In the genomic region with DNA sequence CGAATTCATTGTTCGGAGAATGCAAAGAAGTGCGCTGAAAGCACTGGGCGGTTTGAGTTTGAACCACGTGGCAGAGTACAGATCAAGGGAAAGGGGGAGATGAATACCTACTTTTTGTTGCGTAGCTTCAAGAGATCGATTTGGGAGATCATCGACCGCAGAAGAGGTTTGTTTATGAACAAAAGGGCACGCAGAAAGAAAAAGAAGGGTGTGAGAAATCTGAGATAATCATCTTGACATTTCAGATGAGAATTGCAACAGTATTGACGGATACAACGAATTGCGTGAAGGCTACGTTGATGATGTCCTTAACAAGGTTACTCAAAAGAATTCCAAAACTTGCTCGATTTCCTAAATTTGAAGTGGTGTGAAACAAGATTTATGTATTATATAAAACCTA, we compare ENCODE assay signal across 4 worm cellular contexts.
TF ChIP-seq lines count a peak whose summit lies in the region.

No protein-coding gene starts in this region.

TF ChIP-seq in whole organism, L1 larva, 84 proteins besides CTCF, POLR2A, EP300 and RAD21:
- TF ChIP-seq rnt-1 (tag; optimal IDR thresholded peaks at IDR 0.05; lab: Kevin White, UChicago), result peak; percentile 17
- TF ChIP-seq snu-23 (GFP tag; optimal IDR thresholded peaks at IDR 0.05; lab: Kevin White, UChicago), result peak; percentile 11
- TF ChIP-seq lin-14 (GFP tag; optimal IDR thresholded peaks at IDR 0.05; lab: Kevin White, UChicago), result peak; percentile 37
- peak; percentile 62 for TF ChIP-seq nhr-85 (tag; lab: Kevin White, UChicago)
- no peak for TF ChIP-seq hpl-2 (GFP tag; optimal IDR thresholded peaks at IDR 0.05; lab: Kevin White, UChicago)
- no peak for TF ChIP-seq sox-4 (tag; optimal IDR thresholded peaks at IDR 0.05; lab: Kevin White, UChicago)
- TF ChIP-seq fkh-8 (tag; optimal IDR thresholded peaks at IDR 0.05; lab: Kevin White, UChicago), result no peak
- TF ChIP-seq isw-1 (GFP tag; IDR thresholded peaks at IDR 0.05; lab: Robert Waterston, UW), result no peak
- TF ChIP-seq unc-98 (GFP tag; IDR thresholded peaks at IDR 0.05; lab: Robert Waterston, UW), result no peak

TF ChIP-seq in whole organism, L2 larva, 48 proteins besides CTCF, POLR2A, EP300 and RAD21:
- TF ChIP-seq egl-27 (tag; optimal IDR thresholded peaks at IDR 0.05; lab: Kevin White, UChicago), result peak; percentile 14
- TF ChIP-seq sma-3 (GFP tag; optimal IDR thresholded peaks at IDR 0.05; lab: Kevin White, UChicago), result peak; percentile 87
- TF ChIP-seq ztf-1 (GFP tag; conservative IDR thresholded peaks at IDR 0.05; lab: Robert Waterston, UW), result no peak

TF ChIP-seq in whole organism, L3 larva, 47 proteins besides CTCF, POLR2A, EP300 and RAD21:
- no peak for TF ChIP-seq egl-27 (tag; optimal IDR thresholded peaks at IDR 0.05; lab: Kevin White, UChicago)
- TF ChIP-seq tbx-2 (tag; optimal IDR thresholded peaks at IDR 0.05; lab: Kevin White, UChicago), result no peak
- no peak for TF ChIP-seq eor-1 (tag; optimal IDR thresholded peaks at IDR 0.05; lab: Kevin White, UChicago)
- TF ChIP-seq mdl-1 (tag; optimal IDR thresholded peaks at IDR 0.05; lab: Kevin White, UChicago), result no peak
- TF ChIP-seq nhr-77 (tag; optimal IDR thresholded peaks at IDR 0.05; lab: Kevin White, UChicago), result no peak
- TF ChIP-seq elt-1 (tag; optimal IDR thresholded peaks at IDR 0.05; lab: Kevin White, UChicago), result peak; percentile 67
- no peak for TF ChIP-seq R02D3.7 (tag; optimal IDR thresholded peaks at IDR 0.05; lab: Kevin White, UChicago)
- peak; percentile 58 for TF ChIP-seq nhr-25 (tag; optimal IDR thresholded peaks at IDR 0.05; lab: Kevin White, UChicago)
- TF ChIP-seq hmg-11 (tag; optimal IDR thresholded peaks at IDR 0.05; lab: Kevin White, UChicago), result no peak
- no peak for TF ChIP-seq ceh-28 (tag; optimal IDR thresholded peaks at IDR 0.05; lab: Kevin White, UChicago)
- no peak for TF ChIP-seq nhr-67 (tag; optimal IDR thresholded peaks at IDR 0.05; lab: Kevin White, UChicago)
- no peak for TF ChIP-seq pha-4 (tag; optimal IDR thresholded peaks at IDR 0.05; lab: Kevin White, UChicago)
- TF ChIP-seq nhr-76 (tag; optimal IDR thresholded peaks at IDR 0.05; lab: Kevin White, UChicago), result no peak
- TF ChIP-seq jun-1 (tag; optimal IDR thresholded peaks at IDR 0.05; lab: Kevin White, UChicago), result no peak
- no peak for TF ChIP-seq pqm-1 (tag; optimal IDR thresholded peaks at IDR 0.05; lab: Kevin White, UChicago)
- no peak for TF ChIP-seq sea-2 (GFP tag; optimal IDR thresholded peaks at IDR 0.05; lab: Kevin White, UChicago)

TF ChIP-seq in whole organism, mixed stage, embryonic, 35 proteins besides CTCF, POLR2A, EP300 and RAD21:
- TF ChIP-seq bed-3 (GFP tag; optimal IDR thresholded peaks at IDR 0.05; lab: Kevin White, UChicago) (no peak), M03D4.4 (tag; optimal IDR thresholded peaks at IDR 0.05; lab: Kevin White, UChicago) (no peak), cnd-1 (tag; optimal IDR thresholded peaks at IDR 0.05; lab: Kevin White, UChicago) (no peak), drap-1 (GFP tag; optimal IDR thresholded peaks at IDR 0.05; lab: Kevin White, UChicago) (no peak), zip-8 (tag; optimal IDR thresholded peaks at IDR 0.05; lab: Kevin White, UChicago) (no peak), ces-1 (GFP tag; optimal IDR thresholded peaks at IDR 0.05; lab: Kevin White, UChicago) (no peak), elt-1 (tag; optimal IDR thresholded peaks at IDR 0.05; lab: Kevin White, UChicago; ENCODE audit: borderline replicate concordance, insufficient read depth) (peak; percentile 34), tbx-8 (GFP tag; optimal IDR thresholded peaks at IDR 0.05; lab: Kevin White, UChicago) (no peak), ceh-83 (GFP tag; optimal IDR thresholded peaks at IDR 0.05; lab: Kevin White, UChicago) (no peak)

Comparison
In these comparisons a context has a peak if more than half of its experiments do, and no peak if none do; other contexts are left out.
1. Of the 22 proteins assayed by ChIP-seq in both whole organism, L1 larva and whole organism, L2 larva: peak only in whole organism, L1 larva: none; only in whole organism, L2 larva: egl-27; in both: none; in neither: 21.